Fruit fly (Drosophila melanogaster) whole organism, embryonic: Measurements from ENCODE around the gene Rpt4.
A peak's percentile ranks its signal among the peaks of the same experiment; 100 is the strongest.

Source experiments
- Bteb2 ChIP-seq: fragments of 200-800 bp; sonication (Bioruptor generic); optimal IDR thresholded peaks from 2 replicates; lab custom pipeline; 2016; ENCODE audit warnings: missing biosample characterization, missing genetic modification characterization
- C15 ChIP-seq: fragments of 200-800 bp; sonication (Bioruptor generic); IDR thresholded peaks from 3 replicates; pipeline ENCODE4 v1.3.6; 2022; ENCODE audit warnings: missing biosample characterization, missing genetic modification characterization
- CG12659 ChIP-seq: fragments of 200-800 bp; sonication (Bioruptor generic); optimal IDR thresholded peaks from 3 replicates; lab custom pipeline; 2017; ENCODE audit warnings: mild to moderate bottlenecking, missing biosample characterization, missing genetic modification reagents, missing genetic modification characterization
- CG13424 ChIP-seq: fragments of 200-800 bp; sonication (Bioruptor generic); optimal IDR thresholded peaks from 2 replicates; lab custom pipeline; 2019; ENCODE audit warnings: missing biosample characterization, mild to moderate bottlenecking, missing genetic modification characterization, moderate library complexity
- CG13775 ChIP-seq: fragments of 200-800 bp; sonication (Bioruptor generic); optimal IDR thresholded peaks from 3 replicates; lab custom pipeline; 2017; ENCODE audit warnings: missing biosample characterization, mild to moderate bottlenecking, missing genetic modification characterization
- CG14710 ChIP-seq: fragments of 200-800 bp; sonication (Bioruptor generic); optimal IDR thresholded peaks from 3 replicates; lab custom pipeline; 2019; ENCODE audit warnings: missing biosample characterization, mild to moderate bottlenecking, missing genetic modification characterization, moderate library complexity
- CG15696 ChIP-seq: fragments of 200-800 bp; sonication (Bioruptor generic); optimal IDR thresholded peaks from 2 replicates; lab custom pipeline; 2019; ENCODE audit warnings: missing biosample characterization, mild to moderate bottlenecking, missing genetic modification characterization, moderate library complexity
- CG1602 ChIP-seq: fragments of 200-800 bp; sonication (Bioruptor generic); optimal IDR thresholded peaks from 3 replicates; lab custom pipeline; 2016; ENCODE audit warnings: missing biosample characterization, missing genetic modification characterization
- CG16813 ChIP-seq: fragments of 200-800 bp; sonication (Bioruptor generic); IDR thresholded peaks from 3 replicates; pipeline ENCODE4 v1.3.6; 2022; ENCODE audit warnings: missing biosample characterization, missing genetic modification characterization; ENCODE audit not compliant: partially characterized antibody
- CG17385 ChIP-seq: fragments of 200-800 bp; sonication (Bioruptor generic); optimal IDR thresholded peaks from 3 replicates; lab custom pipeline; 2018; ENCODE audit warnings: missing biosample characterization, mild to moderate bottlenecking, missing genetic modification characterization
- CG18262 ChIP-seq: fragments of 200-800 bp; optimal IDR thresholded peaks from 3 replicates; lab custom pipeline; 2019; ENCODE audit warnings: missing biosample characterization, mild to moderate bottlenecking, missing genetic modification characterization, moderate library complexity
- CG2678 ChIP-seq: fragments of 200-800 bp; sonication (Bioruptor generic); optimal IDR thresholded peaks from 3 replicates; lab custom pipeline; 2019; ENCODE audit warnings: missing biosample characterization, mild to moderate bottlenecking, missing genetic modification characterization, moderate library complexity
- CG3281 ChIP-seq: fragments of 200-800 bp; sonication (Bioruptor generic); optimal IDR thresholded peaks from 3 replicates; lab custom pipeline; 2017; ENCODE audit warnings: missing biosample characterization, mild to moderate bottlenecking, missing genetic modification characterization
- CG3726 ChIP-seq: fragments of 200-800 bp; sonication (Bioruptor generic); IDR thresholded peaks from 3 replicates; pipeline ENCODE4, ENCODE4 v1.3.6; 2022; ENCODE audit warnings: missing biosample characterization, missing genetic modification characterization
- CG3995 ChIP-seq: fragments of 200-800 bp; sonication (Bioruptor generic); optimal IDR thresholded peaks from 3 replicates; lab custom pipeline; 2016; ENCODE audit warnings: missing biosample characterization, missing genetic modification characterization
- CG5953 ChIP-seq: fragments of 200-800 bp; sonication (Bioruptor generic); IDR thresholded peaks from 2 replicates; pipeline ENCODE4 v1.3.6; 2022; ENCODE audit warnings: missing biosample characterization, missing genetic modification characterization
- CG7271 ChIP-seq: fragments of 200-800 bp; sonication (Bioruptor generic); optimal IDR thresholded peaks from 2 replicates; lab custom pipeline; 2018; ENCODE audit warnings: missing biosample characterization, mild to moderate bottlenecking, missing genetic modification characterization, moderate library complexity
- CG8281 ChIP-seq: fragments of 200-800 bp; sonication (Bioruptor generic); optimal IDR thresholded peaks from 2 replicates; lab custom pipeline; 2018; ENCODE audit warnings: missing biosample characterization, mild to moderate bottlenecking, missing genetic modification characterization, moderate library complexity
- D19A ChIP-seq: fragments of 200-800 bp; optimal IDR thresholded peaks from 3 replicates; lab custom pipeline; 2019; ENCODE audit warnings: missing biosample characterization, mild to moderate bottlenecking, missing genetic modification characterization, moderate library complexity
- Deaf1 ChIP-seq: fragments of 200-800 bp; optimal IDR thresholded peaks from 3 replicates; lab custom pipeline; 2019; ENCODE audit warnings: missing biosample characterization, mild to moderate bottlenecking, missing genetic modification characterization, moderate library complexity
- E2f1 ChIP-seq: fragments of 200-800 bp; sonication (Bioruptor generic); IDR thresholded peaks from 2 replicates; pipeline ENCODE4 v1.3.6; 2022; ENCODE audit warnings: missing biosample characterization, missing genetic modification characterization
- E2f2 ChIP-seq: fragments of 200-800 bp; sonication (Bioruptor generic); IDR thresholded peaks from 2 replicates; pipeline ENCODE4 v1.3.6; 2022; ENCODE audit warnings: missing biosample characterization, missing genetic modification characterization
- MBD-R2 ChIP-seq: fragments of 200-800 bp; sonication (Bioruptor generic); IDR thresholded peaks from 2 replicates; pipeline ENCODE4 v1.3.6; 2022; ENCODE audit warnings: missing biosample characterization, missing genetic modification characterization
- Optix ChIP-seq: fragments of 200-800 bp; sonication (Bioruptor generic); IDR thresholded peaks from 3 replicates; pipeline ENCODE4 v1.3.6; 2022; ENCODE audit warnings: missing biosample characterization, missing genetic modification characterization
- Ptx1 ChIP-seq: fragments of 200-800 bp; sonication (Bioruptor generic); IDR thresholded peaks from 2 replicates; pipeline ENCODE4 v1.3.6; 2022; ENCODE audit warnings: missing biosample characterization, missing genetic modification characterization
- Rx ChIP-seq: fragments of 200-800 bp; sonication (Bioruptor generic); IDR thresholded peaks from 2 replicates; pipeline ENCODE4 v1.3.6; 2022; ENCODE audit warnings: missing biosample characterization, missing genetic modification characterization
- Vsx1 ChIP-seq: fragments of 200-800 bp; sonication (Bioruptor generic); optimal IDR thresholded peaks from 2 replicates; lab custom pipeline; 2017; ENCODE audit warnings: missing biosample characterization, mild to moderate bottlenecking, missing genetic modification characterization, missing genetic modification reagents
- YL-1 ChIP-seq: fragments of 200-800 bp; sonication (Bioruptor generic); optimal IDR thresholded peaks from 3 replicates; lab custom pipeline; 2017; ENCODE audit warnings: missing biosample characterization, mild to moderate bottlenecking, missing genetic modification characterization
- abd-A ChIP-seq: fragments of 200-800 bp; sonication (Bioruptor generic); optimal IDR thresholded peaks from 3 replicates; lab custom pipeline; 2019; ENCODE audit warnings: missing biosample characterization, mild to moderate bottlenecking, missing genetic modification characterization, moderate library complexity
- cas ChIP-seq: fragments of 200-800 bp; sonication (Bioruptor generic); IDR thresholded peaks from 2 replicates; pipeline ENCODE4 v1.3.6; 2022; ENCODE audit warnings: missing biosample characterization, missing genetic modification characterization
- chn ChIP-seq: fragments of 200-800 bp; sonication (Bioruptor generic); optimal IDR thresholded peaks from 2 replicates; lab custom pipeline; 2016; ENCODE audit warnings: missing biosample characterization, missing genetic modification characterization
- crol ChIP-seq: fragments of 200-800 bp; sonication (Bioruptor generic); IDR thresholded peaks from 2 replicates; pipeline ENCODE4 v1.3.6; 2022; ENCODE audit warnings: missing biosample characterization, missing genetic modification characterization
- crp ChIP-seq, 2 experiments: fragments of 200-800 bp; sonication (Bioruptor generic); optimal IDR thresholded peaks; 2 replicates in 1 of 2; 3 replicates in 1 of 2; lab custom pipeline; 2017; ENCODE audit warnings: missing biosample characterization in 2 of 2, missing genetic modification characterization in 2 of 2, mild to moderate bottlenecking in 1 of 2, moderate library complexity in 1 of 2
- dimm ChIP-seq: fragments of 200-800 bp; sonication (Bioruptor generic); IDR thresholded peaks from 2 replicates; pipeline ENCODE4 v1.3.6; 2022; ENCODE audit warnings: missing biosample characterization, missing genetic modification characterization
- dmrt11E ChIP-seq: fragments of 200-800 bp; sonication (Bioruptor generic); optimal IDR thresholded peaks from 3 replicates; lab custom pipeline; 2018; ENCODE audit warnings: missing biosample characterization, mild to moderate bottlenecking, missing genetic modification characterization, moderate library complexity
- exex ChIP-seq: fragments of 200-800 bp; sonication (Bioruptor generic); optimal IDR thresholded peaks from 4 replicates; lab custom pipeline; 2018; ENCODE audit warnings: missing biosample characterization, mild to moderate bottlenecking, missing genetic modification characterization, moderate library complexity
- fd64A ChIP-seq: fragments of 200-800 bp; sonication (Bioruptor generic); optimal IDR thresholded peaks from 3 replicates; lab custom pipeline; 2018; ENCODE audit warnings: missing biosample characterization, mild to moderate bottlenecking, missing genetic modification characterization
- fru ChIP-seq: fragments of >200 bp; optimal IDR thresholded peaks from 2 replicates; lab custom pipeline; 2017
- gro ChIP-seq: fragments of 200-800 bp; sonication (Bioruptor generic); optimal IDR thresholded peaks from 2 replicates; lab custom pipeline; 2016; ENCODE audit warnings: missing biosample characterization, missing genetic modification characterization
- gt ChIP-seq: fragments of 200-800 bp; sonication (Bioruptor generic); IDR thresholded peaks from 2 replicates; pipeline ENCODE4 v1.3.6; 2022; ENCODE audit warnings: missing biosample characterization, missing genetic modification characterization
- ham ChIP-seq: fragments of 200-800 bp; sonication (Bioruptor generic); IDR thresholded peaks from 2 replicates; pipeline ENCODE4 v1.3.6; 2022; ENCODE audit warnings: missing biosample characterization, missing genetic modification characterization
- insv ChIP-seq, 2 experiments: fragments of 200-800 bp; sonication (Bioruptor generic); optimal IDR thresholded peaks; 3 replicates each; lab custom pipeline; 2016 to 2018; ENCODE audit warnings: missing biosample characterization in 2 of 2, missing genetic modification characterization in 2 of 2
- kni ChIP-seq: fragments of 200-800 bp; sonication (Bioruptor generic); optimal IDR thresholded peaks from 3 replicates; lab custom pipeline; 2017; ENCODE audit warnings: mild to moderate bottlenecking, missing biosample characterization, missing genetic modification reagents, missing genetic modification characterization
- odd ChIP-seq: fragments of 200-800 bp; sonication (Bioruptor generic); optimal IDR thresholded peaks from 2 replicates; lab custom pipeline; 2017; ENCODE audit warnings: missing biosample characterization, mild to moderate bottlenecking, missing genetic modification characterization
- onecut ChIP-seq: fragments of 200-800 bp; sonication (Bioruptor generic); IDR thresholded peaks from 2 replicates; pipeline ENCODE4 v1.3.6; 2022; ENCODE audit warnings: missing biosample characterization, missing genetic modification characterization
- org-1 ChIP-seq: fragments of 200-800 bp; sonication (Bioruptor generic); optimal IDR thresholded peaks from 2 replicates; lab custom pipeline; 2017; ENCODE audit warnings: missing biosample characterization, missing genetic modification characterization
- pnt ChIP-seq: fragments of 200-800 bp; sonication (Bioruptor generic); optimal IDR thresholded peaks from 3 replicates; lab custom pipeline; 2016; ENCODE audit warnings: missing biosample characterization, missing genetic modification characterization
- run ChIP-seq: fragments of 200-800 bp; sonication (Bioruptor generic); optimal IDR thresholded peaks from 3 replicates; lab custom pipeline; 2018; ENCODE audit warnings: missing biosample characterization, mild to moderate bottlenecking, missing genetic modification characterization
- sqz ChIP-seq: fragments of 200-800 bp; sonication (Bioruptor generic); optimal IDR thresholded peaks from 3 replicates; lab custom pipeline; 2018; ENCODE audit warnings: missing biosample characterization, mild to moderate bottlenecking, missing genetic modification characterization
- zen ChIP-seq: fragments of 200-800 bp; sonication (Bioruptor generic); optimal IDR thresholded peaks from 3 replicates; lab custom pipeline; 2018; ENCODE audit warnings: missing biosample characterization, mild to moderate bottlenecking, missing genetic modification characterization, moderate library complexity
- zf30C ChIP-seq: fragments of 200-800 bp; sonication (Bioruptor generic); optimal IDR thresholded peaks from 3 replicates; lab custom pipeline; 2018; ENCODE audit warnings: missing biosample characterization, mild to moderate bottlenecking, missing genetic modification characterization

Gene Rpt4

DNA sequence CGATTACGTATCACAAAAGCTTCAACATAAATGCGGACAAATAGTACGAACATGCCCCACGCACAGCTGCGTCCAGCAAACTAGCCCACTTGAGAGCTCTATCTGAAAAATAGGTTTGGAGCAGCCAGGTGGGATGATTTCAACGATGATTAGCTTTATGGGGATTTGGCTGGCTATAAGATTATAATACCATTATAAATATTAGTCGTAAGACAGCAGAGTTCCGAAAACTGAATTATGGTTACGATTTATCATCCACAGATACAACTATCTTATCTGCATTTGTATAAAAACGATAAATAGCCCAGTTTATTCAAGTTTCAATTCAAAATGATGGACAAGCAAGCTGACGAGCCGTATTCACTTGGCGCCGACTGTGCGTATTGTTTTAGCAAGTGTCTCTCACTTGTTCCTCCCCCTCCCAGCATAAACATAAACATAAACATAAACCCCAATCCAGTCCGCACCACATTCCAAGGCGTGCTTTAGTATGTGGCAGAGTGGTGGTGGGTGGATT lies 27.4 kb downstream of the Rpt4 start (continued):
- TF ChIP-seq CG15696 (tag; lab: Kevin White, UChicago) (peak; percentile 17), CG18262 (tag; lab: Kevin White, UChicago) (peak; percentile 81), fru (lab: Kevin White, UChicago) (no peak), CG5953 (GFP tag; lab: Robert Waterston, UW) (no peak), CG1602 (GFP tag; lab: Kevin White, UChicago) (peak; percentile 16), CG17385 (peak; percentile 77), onecut (GFP tag; lab: Robert Waterston, UW) (peak; percentile 48), Deaf1 (tag; lab: Kevin White, UChicago) (peak; percentile 63), Ptx1 (peak; percentile 67), fd64A (peak; percentile 33), zf30C (GFP tag; lab: Kevin White, UChicago) (no peak), Rx (GFP tag; lab: Robert Waterston, UW) (peak; percentile 28; the same call in 1 of the 2 replicates), zen (tag; lab: Kevin White, UChicago) (peak; percentile 34), CG3726 (GFP tag; lab: Robert Waterston, UW) (no peak), sqz (GFP tag; lab: Kevin White, UChicago) (peak; percentile 57), CG14710 (peak; percentile 47), pnt (GFP tag; lab: Kevin White, UChicago) (no peak), E2f1 (no peak), Optix (GFP tag; lab: Robert Waterston, UW) (no peak; the same call in 2 of the 3 replicates), run (tag; lab: Kevin White, UChicago) (peak; percentile 71), CG2678 (tag; lab: Kevin White, UChicago) (peak; percentile 91), MBD-R2 (GFP tag; lab: Robert Waterston, UW) (peak; percentile 27; the same call in 1 of the 2 replicates), CG13424 (tag; lab: Kevin White, UChicago) (peak; percentile 78), CG3995 (no peak), CG12659 (GFP tag; lab: Kevin White, UChicago) (peak; percentile 85), Vsx1 (GFP tag; lab: Kevin White, UChicago) (peak; percentile 66), abd-A (peak; percentile 51), chn (peak; percentile 58), C15 (GFP tag; lab: Robert Waterston, UW) (no peak), D19A (peak; percentile 77), gt (no peak), kni (GFP tag; lab: Kevin White, UChicago) (no peak), CG3281 (GFP tag; lab: Kevin White, UChicago) (peak; percentile 91), org-1 (GFP tag; lab: Kevin White, UChicago) (peak; percentile 79), dmrt11E (tag; lab: Kevin White, UChicago) (peak; percentile 1), insv (GFP tag; optimal IDR thresholded peaks at IDR 0.05; lab: Kevin White, UChicago) (peak in 1 of 2 experiments; percentile 36), CG7271 (tag; lab: Kevin White, UChicago) (no peak), CG8281 (peak; percentile 46), Bteb2 (GFP tag; lab: Kevin White, UChicago) (peak; percentile 43), gro (GFP tag; lab: Kevin White, UChicago) (peak; percentile 58), exex (tag; lab: Kevin White, UChicago) (peak; percentile 87), odd (GFP tag; lab: Kevin White, UChicago) (peak; percentile 79), E2f2 (GFP tag; lab: Robert Waterston, UW) (peak; percentile 42; the same call in 1 of the 2 replicates), ham (no peak), YL-1 (GFP tag; lab: Kevin White, UChicago) (peak; percentile 43), crp (GFP tag; optimal IDR thresholded peaks at IDR 0.05; lab: Kevin White, UChicago) (no peak), CG16813 (no peak), cas (no peak), CG13775 (peak; percentile 70), dimm (GFP tag; lab: Robert Waterston, UW) (no peak), crol (GFP tag; lab: Robert Waterston, UW) (0 out of 2 replicates have a peak, but pooled peaks have one; percentile 10)
